Fruit fly (Drosophila melanogaster) whole organism, embryonic: ENCODE data around the gene Iris.

Source experiments
- Abd-B ChIP-seq: fragments of 200-800 bp; sonication (Bioruptor generic); optimal IDR thresholded peaks from 2 replicates; lab custom pipeline; 2018; ENCODE audit warnings: missing biosample characterization, mild to moderate bottlenecking, missing genetic modification characterization, moderate library complexity
- Aef1 ChIP-seq: fragments of 200-800 bp; sonication (Bioruptor generic); IDR thresholded peaks from 3 replicates; pipeline ENCODE4 v1.3.6; 2022; ENCODE audit warnings: missing biosample characterization, missing genetic modification characterization
- B-H2 ChIP-seq: fragments of 200-800 bp; sonication (Bioruptor generic); optimal IDR thresholded peaks from 2 replicates; lab custom pipeline; 2018; ENCODE audit warnings: missing biosample characterization, mild to moderate bottlenecking, missing genetic modification characterization
- CG1024 ChIP-seq: fragments of 200-800 bp; sonication (Bioruptor generic); IDR thresholded peaks from 2 replicates; pipeline ENCODE4 v1.3.6; 2022; ENCODE audit warnings: missing biosample characterization, missing genetic modification characterization
- CG15479 ChIP-seq: fragments of 200-800 bp; sonication (Bioruptor generic); optimal IDR thresholded peaks from 3 replicates; lab custom pipeline; 2019; ENCODE audit warnings: missing biosample characterization, mild to moderate bottlenecking, missing genetic modification characterization, moderate library complexity
- CG1603 ChIP-seq: fragments of 200-800 bp; sonication (Bioruptor generic); optimal IDR thresholded peaks from 2 replicates; lab custom pipeline; 2019; ENCODE audit warnings: missing biosample characterization, mild to moderate bottlenecking, missing genetic modification characterization, moderate library complexity
- CG16813 ChIP-seq: fragments of 200-800 bp; sonication (Bioruptor generic); IDR thresholded peaks from 3 replicates; pipeline ENCODE4 v1.3.6; 2022; ENCODE audit warnings: missing biosample characterization, missing genetic modification characterization; ENCODE audit not compliant: partially characterized antibody
- CG17359 ChIP-seq: fragments of 200-800 bp; sonication (Bioruptor generic); optimal IDR thresholded peaks from 3 replicates; lab custom pipeline; 2018; ENCODE audit warnings: missing biosample characterization, mild to moderate bottlenecking, missing genetic modification characterization, moderate library complexity
- CG18476 ChIP-seq: fragments of 200-800 bp; sonication (Bioruptor generic); optimal IDR thresholded peaks from 2 replicates; lab custom pipeline; 2016; ENCODE audit warnings: missing biosample characterization, mild to moderate bottlenecking, missing genetic modification characterization
- CG3065 ChIP-seq: fragments of 200-800 bp; sonication (Bioruptor generic); optimal IDR thresholded peaks from 2 replicates; lab custom pipeline; 2016; ENCODE audit warnings: missing biosample characterization, missing genetic modification characterization
- CG4328 ChIP-seq: fragments of 200-800 bp; sonication (Bioruptor generic); optimal IDR thresholded peaks from 3 replicates; lab custom pipeline; 2017; ENCODE audit warnings: missing biosample characterization, missing genetic modification reagents, missing genetic modification characterization
- CG6254 ChIP-seq: fragments of 200-800 bp; sonication (Bioruptor generic); optimal IDR thresholded peaks from 3 replicates; lab custom pipeline; 2017; ENCODE audit warnings: mild to moderate bottlenecking, missing biosample characterization, missing genetic modification reagents, missing genetic modification characterization
- CG6689 ChIP-seq: fragments of 200-800 bp; sonication (Bioruptor generic); IDR thresholded peaks from 2 replicates; pipeline ENCODE4 v1.3.6; 2022; ENCODE audit warnings: missing biosample characterization, missing genetic modification characterization
- CG6854 ChIP-seq: fragments of 200-800 bp; sonication (Bioruptor generic); optimal IDR thresholded peaks from 3 replicates; lab custom pipeline; 2017; ENCODE audit warnings: missing biosample characterization, mild to moderate bottlenecking, missing genetic modification characterization
- CG7271 ChIP-seq: fragments of 200-800 bp; sonication (Bioruptor generic); optimal IDR thresholded peaks from 2 replicates; lab custom pipeline; 2018; ENCODE audit warnings: missing biosample characterization, mild to moderate bottlenecking, missing genetic modification characterization, moderate library complexity
- CG8924 ChIP-seq: fragments of 200-800 bp; optimal IDR thresholded peaks from 3 replicates; lab custom pipeline; 2019; ENCODE audit warnings: missing biosample characterization, mild to moderate bottlenecking, missing genetic modification characterization, moderate library complexity
- CG9797 ChIP-seq: fragments of 200-800 bp; sonication (Bioruptor generic); optimal IDR thresholded peaks from 3 replicates; lab custom pipeline; 2018; ENCODE audit warnings: missing biosample characterization, mild to moderate bottlenecking, missing genetic modification characterization
- Camta ChIP-seq: fragments of 200-800 bp; sonication (Bioruptor generic); optimal IDR thresholded peaks from 2 replicates; lab custom pipeline; 2016; ENCODE audit warnings: missing biosample characterization, missing genetic modification characterization
- Chrac-16 ChIP-seq: fragments of 200-800 bp; sonication (Bioruptor generic); optimal IDR thresholded peaks from 3 replicates; lab custom pipeline; 2016; ENCODE audit warnings: missing biosample characterization, missing genetic modification characterization
- D19A ChIP-seq: fragments of 200-800 bp; optimal IDR thresholded peaks from 3 replicates; lab custom pipeline; 2019; ENCODE audit warnings: missing biosample characterization, mild to moderate bottlenecking, missing genetic modification characterization, moderate library complexity
- Drgx ChIP-seq: fragments of 200-800 bp; sonication (Bioruptor generic); IDR thresholded peaks from 2 replicates; pipeline ENCODE4 v1.3.6; 2022; ENCODE audit warnings: missing biosample characterization, missing genetic modification characterization
- Hr39 ChIP-seq: fragments of >200 bp; optimal IDR thresholded peaks from 2 replicates; lab custom pipeline; 2017
- Mrtf ChIP-seq: fragments of 200-800 bp; sonication (Bioruptor generic); IDR thresholded peaks from 3 replicates; pipeline ENCODE4 v1.3.6; 2022; ENCODE audit warnings: missing biosample characterization, missing genetic modification characterization
- Myb ChIP-seq: fragments of 200-800 bp; sonication (Bioruptor generic); optimal IDR thresholded peaks from 2 replicates; lab custom pipeline; 2016; ENCODE audit warnings: missing biosample characterization, missing genetic modification characterization
- NC2β ChIP-seq: fragments of 200-800 bp; sonication (Bioruptor generic); optimal IDR thresholded peaks from 2 replicates; lab custom pipeline; 2016; ENCODE audit warnings: missing biosample characterization, missing genetic modification characterization
- NFAT ChIP-seq: fragments of 200-800 bp; sonication (Bioruptor generic); IDR thresholded peaks from 2 replicates; pipeline ENCODE4 v1.3.6; 2022; ENCODE audit warnings: missing biosample characterization, missing genetic modification characterization
- Optix ChIP-seq: fragments of 200-800 bp; sonication (Bioruptor generic); IDR thresholded peaks from 3 replicates; pipeline ENCODE4 v1.3.6; 2022; ENCODE audit warnings: missing biosample characterization, missing genetic modification characterization
- PHDP ChIP-seq: fragments of 200-800 bp; sonication (Bioruptor generic); optimal IDR thresholded peaks from 3 replicates; lab custom pipeline; 2018; ENCODE audit warnings: missing biosample characterization, mild to moderate bottlenecking, missing genetic modification characterization, moderate library complexity
- Sox102F ChIP-seq: fragments of 200-800 bp; sonication (Bioruptor generic); optimal IDR thresholded peaks from 2 replicates; lab custom pipeline; 2018; ENCODE audit warnings: missing biosample characterization, mild to moderate bottlenecking, missing genetic modification characterization, moderate library complexity
- TFAM ChIP-seq: fragments of 200-800 bp; sonication (Bioruptor generic); optimal IDR thresholded peaks from 2 replicates; lab custom pipeline; 2017; ENCODE audit warnings: missing biosample characterization, missing genetic modification characterization, inconsistent platforms
- Xbp1 ChIP-seq: fragments of 200-800 bp; sonication (Bioruptor generic); optimal IDR thresholded peaks from 3 replicates; lab custom pipeline; 2016; ENCODE audit warnings: missing biosample characterization, mild to moderate bottlenecking, missing genetic modification characterization
- abd-A ChIP-seq: fragments of 200-800 bp; sonication (Bioruptor generic); optimal IDR thresholded peaks from 3 replicates; lab custom pipeline; 2019; ENCODE audit warnings: missing biosample characterization, mild to moderate bottlenecking, missing genetic modification characterization, moderate library complexity
- az2 ChIP-seq: fragments of 200-800 bp; sonication (Bioruptor generic); optimal IDR thresholded peaks from 3 replicates; lab custom pipeline; 2016; ENCODE audit warnings: missing biosample characterization, missing genetic modification characterization
- chif ChIP-seq, 2 experiments: fragments of 200-800 bp; sonication (Bioruptor generic); optimal IDR thresholded peaks; 3 replicates each; lab custom pipeline; 2016; ENCODE audit warnings: missing biosample characterization in 2 of 2, missing genetic modification characterization in 2 of 2
- chn ChIP-seq: fragments of 200-800 bp; sonication (Bioruptor generic); optimal IDR thresholded peaks from 2 replicates; lab custom pipeline; 2016; ENCODE audit warnings: missing biosample characterization, missing genetic modification characterization
- da ChIP-seq: fragments of 200-800 bp; sonication (Bioruptor generic); optimal IDR thresholded peaks from 2 replicates; lab custom pipeline; 2016; ENCODE audit warnings: missing biosample characterization, missing genetic modification characterization
- danr ChIP-seq: fragments of 200-800 bp; sonication (Bioruptor generic); IDR thresholded peaks from 2 replicates; pipeline ENCODE4 v1.3.6; 2022; ENCODE audit warnings: missing biosample characterization, missing genetic modification characterization
- fd3F ChIP-seq: fragments of 200-800 bp; sonication (Bioruptor generic); optimal IDR thresholded peaks from 2 replicates; lab custom pipeline; 2018; ENCODE audit warnings: missing biosample characterization, mild to moderate bottlenecking, missing genetic modification characterization, moderate library complexity
- fd96Cb ChIP-seq: fragments of 200-800 bp; sonication (Bioruptor generic); optimal IDR thresholded peaks from 2 replicates; lab custom pipeline; 2018; ENCODE audit warnings: missing biosample characterization, mild to moderate bottlenecking, missing genetic modification characterization, moderate library complexity
- gcm ChIP-seq: fragments of 200-800 bp; sonication (Bioruptor generic); optimal IDR thresholded peaks from 2 replicates; lab custom pipeline; 2019; ENCODE audit warnings: missing biosample characterization, mild to moderate bottlenecking, missing genetic modification characterization, moderate library complexity
- grau ChIP-seq: fragments of 200-800 bp; optimal IDR thresholded peaks from 3 replicates; lab custom pipeline; 2019; ENCODE audit warnings: missing biosample characterization, mild to moderate bottlenecking, missing genetic modification characterization, moderate library complexity
- gsb-n ChIP-seq: fragments of 200-800 bp; sonication (Bioruptor generic); optimal IDR thresholded peaks from 3 replicates; lab custom pipeline; 2018; ENCODE audit warnings: missing biosample characterization, mild to moderate bottlenecking, missing genetic modification characterization
- lab ChIP-seq: fragments of 200-800 bp; sonication (Bioruptor generic); optimal IDR thresholded peaks from 3 replicates; lab custom pipeline; 2017; ENCODE audit warnings: missing biosample characterization, missing genetic modification characterization, mild to moderate bottlenecking, moderate library complexity, missing genetic modification reagents
- lola ChIP-seq, 3 experiments: fragments of >200 bp in 2 of 3; fragments of 200-800 bp in 1 of 3; sonication (Bioruptor generic) in 1 of 3; optimal IDR thresholded peaks; 2 replicates each; lab custom pipeline; 2017 to 2019; ENCODE audit warnings: missing biosample characterization in 3 of 3, missing genetic modification characterization in 3 of 3, mild to moderate bottlenecking in 1 of 3, moderate library complexity in 1 of 3
- maf-S ChIP-seq: fragments of 200-800 bp; sonication (Bioruptor generic); optimal IDR thresholded peaks from 2 replicates; lab custom pipeline; 2016; ENCODE audit warnings: missing biosample characterization, missing genetic modification characterization
- pum ChIP-seq: fragments of 200-800 bp; sonication (Bioruptor generic); optimal IDR thresholded peaks from 2 replicates; lab custom pipeline; 2016; ENCODE audit warnings: missing biosample characterization, missing genetic modification characterization
- pzg ChIP-seq: fragments of 200-800 bp; sonication (Bioruptor generic); optimal IDR thresholded peaks from 3 replicates; lab custom pipeline; 2018; ENCODE audit warnings: missing biosample characterization, mild to moderate bottlenecking, missing genetic modification characterization, moderate library complexity
- row ChIP-seq: fragments of 200-800 bp; sonication (Bioruptor generic); IDR thresholded peaks from 3 replicates; pipeline ENCODE4 v1.3.6; 2022; ENCODE audit warnings: missing biosample characterization, missing genetic modification characterization
- sens ChIP-seq: fragments of 200-800 bp; sonication (Bioruptor generic); peaks from one replicate; lab custom pipeline; 2016; ENCODE audit warnings: missing biosample characterization, missing genetic modification characterization
- sna ChIP-seq: fragments of 200-800 bp; sonication (Bioruptor generic); IDR thresholded peaks from 2 replicates; pipeline ENCODE4 v1.3.6; 2022; ENCODE audit warnings: missing biosample characterization, missing genetic modification characterization; ENCODE audit not compliant: partially characterized antibody

Gene Iris

DNA sequence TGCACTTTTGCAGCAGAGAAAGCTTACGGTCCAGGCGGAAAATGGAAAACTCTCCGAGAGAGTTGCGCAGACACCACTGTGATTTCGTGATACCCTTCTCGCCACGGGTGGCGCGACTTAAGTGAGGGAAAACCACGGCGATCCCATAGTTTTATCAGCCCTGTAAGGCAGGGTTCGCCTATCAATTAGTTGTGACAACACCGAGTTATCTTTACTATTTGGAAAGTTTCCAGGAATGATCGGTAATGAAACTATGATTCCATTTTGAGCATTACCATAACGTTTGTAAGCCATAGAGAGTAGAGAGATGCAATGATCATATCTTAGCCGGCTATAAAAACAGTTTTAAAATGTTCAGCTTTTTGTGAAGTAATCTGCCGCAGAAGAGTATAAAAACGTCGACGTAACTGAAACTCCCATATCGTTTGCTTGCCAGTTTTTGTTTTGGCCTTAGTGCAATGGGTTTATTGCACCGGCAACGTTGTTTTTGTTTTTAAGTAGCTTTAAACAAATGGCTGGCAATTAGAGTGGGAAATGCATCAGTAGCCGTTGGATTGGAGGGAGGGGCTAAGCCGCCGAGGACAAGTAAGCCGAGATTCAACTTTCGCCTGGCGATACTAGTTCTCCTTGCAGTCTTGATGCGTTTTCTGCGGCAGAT lies 22.8 kb upstream of the Iris start (continued):
- TF ChIP-seq B-H2 (GFP tag; lab: Kevin White, UChicago) (no peak), CG18476 (no peak), sens (GFP tag; lab: Kevin White, UChicago) (peak; percentile 47), CG6854 (GFP tag; lab: Kevin White, UChicago) (no peak), NC2β (no peak), pum (GFP tag; lab: Kevin White, UChicago) (no peak), Optix (GFP tag; lab: Robert Waterston, UW) (no peak), fd96Cb (no peak), maf-S (GFP tag; lab: Kevin White, UChicago) (no peak), lola (GFP tag; optimal IDR thresholded peaks at IDR 0.05; lab: Kevin White, UChicago) (no peak), CG1603 (peak; percentile 25), Mrtf (GFP tag; lab: Robert Waterston, UW) (no peak), gsb-n (tag; lab: Kevin White, UChicago) (no peak), CG16813 (no peak), Drgx (no peak), row (GFP tag; lab: Robert Waterston, UW) (peak; percentile 41; the same call in 2 of the 3 replicates), CG15479 (peak; percentile 3), CG7271 (tag; lab: Kevin White, UChicago) (no peak), Camta (GFP tag; lab: Kevin White, UChicago) (no peak), CG4328 (no peak), Abd-B (GFP tag; lab: Kevin White, UChicago) (no peak), pzg (GFP tag; lab: Kevin White, UChicago) (no peak), grau (tag; lab: Kevin White, UChicago) (no peak), Sox102F (peak; percentile 5), CG1024 (GFP tag; lab: Robert Waterston, UW) (no peak), NFAT (GFP tag; lab: Robert Waterston, UW) (no peak), D19A (tag; lab: Kevin White, UChicago) (peak; percentile 91), fd3F (GFP tag; lab: Kevin White, UChicago) (no peak), az2 (no peak), CG17359 (tag; lab: Kevin White, UChicago) (no peak), CG9797 (GFP tag; lab: Kevin White, UChicago) (no peak), PHDP (peak; percentile 20), chif (GFP tag; optimal IDR thresholded peaks at IDR 0.05; lab: Kevin White, UChicago) (no peak)

dm6 chr2L:1152693-1153092 lies 18.8 kb upstream of the Iris start:
- no peak for TF ChIP-seq TFAM (GFP tag; lab: Kevin White, UChicago)
- peak; percentile 83 for TF ChIP-seq Hr39 (lab: Kevin White, UChicago)

dm6 chr2L:1150554-1150953 lies 16.7 kb upstream of the Iris start, which contains the start of the genes Tfb4 and Vps29:
TSS of gene Tfb4 (minus strand) at chr2L:1150677.
TSS of gene Vps29 (plus strand) at chr2L:1150766.
- peak; percentile 89 for TF ChIP-seq sna (GFP tag; lab: Robert Waterston, UW)
- peak; percentile 36 for TF ChIP-seq Myb (GFP tag; lab: Kevin White, UChicago)
- no peak for TF ChIP-seq CG6254 (GFP tag; lab: Kevin White, UChicago)
- peak; percentile 21 for TF ChIP-seq gcm
- TF ChIP-seq Chrac-16 (GFP tag; lab: Kevin White, UChicago) = peak; percentile 49
- peak; percentile 75 for TF ChIP-seq CG6689
- TF ChIP-seq Xbp1 = peak; percentile 67
- peak; percentile 70 for TF ChIP-seq pzg (GFP tag; lab: Kevin White, UChicago)
- peak; percentile 18 for TF ChIP-seq CG3065
- peak; percentile 24; the same call in 1 of the 3 replicates for TF ChIP-seq Aef1 (GFP tag; lab: Robert Waterston, UW)
- TF ChIP-seq chn (GFP tag; lab: Kevin White, UChicago) = peak; percentile 55
- TF ChIP-seq danr (GFP tag; lab: Robert Waterston, UW) = no peak
- peak; percentile 39 for TF ChIP-seq CG8924 (tag; lab: Kevin White, UChicago)
- TF ChIP-seq lab (GFP tag; lab: Kevin White, UChicago) = no peak
- TF ChIP-seq abd-A (tag; lab: Kevin White, UChicago) = no peak
- TF ChIP-seq CG9797 (GFP tag; lab: Kevin White, UChicago) = peak; percentile 7
- TF ChIP-seq da (GFP tag; lab: Kevin White, UChicago) = no peak
